Worm (Caenorhabditis elegans) whole organism, mixed stage, embryonic: ENCODE measurements around the gene F23H11.4.

Experiments used
- blmp-1 ChIP-seq: fragments of 150-350 bp; optimal IDR thresholded peaks from 2 replicates; lab custom pipeline; 2014; ENCODE audit warnings: missing biosample characterization, missing genetic modification characterization
- ceh-43 ChIP-seq: fragments of 200-800 bp; sonication (Bioruptor generic); optimal IDR thresholded peaks from 2 replicates; lab custom pipeline; 2018; ENCODE audit warnings: mild to moderate bottlenecking, missing genetic modification characterization, moderate library complexity, missing compliant biosample characterization
- elt-1 ChIP-seq: sonication (generic microtip); optimal IDR thresholded peaks from 2 replicates; lab custom pipeline; 2017; ENCODE audit warnings: missing genetic modification characterization, mild to moderate bottlenecking, missing compliant biosample characterization, antibody characterized with exemption, moderate library complexity, borderline replicate concordance; ENCODE audit not compliant: insufficient read depth
- elt-3 ChIP-seq: fragments of 150-350 bp; optimal IDR thresholded peaks from 2 replicates; lab custom pipeline; 2014; ENCODE audit warnings: missing biosample characterization, missing genetic modification characterization
- lin-13 ChIP-seq: fragments of 150-350 bp; optimal IDR thresholded peaks from 2 replicates; lab custom pipeline; 2014; ENCODE audit warnings: missing biosample characterization, missing genetic modification characterization
- lsy-2 ChIP-seq: fragments of 150-350 bp; optimal IDR thresholded peaks from 2 replicates; lab custom pipeline; 2014; ENCODE audit warnings: missing biosample characterization, missing genetic modification characterization
- mab-5 ChIP-seq: fragments of 150-350 bp; optimal IDR thresholded peaks from 2 replicates; lab custom pipeline; 2014; ENCODE audit warnings: missing biosample characterization, missing genetic modification characterization
- nhr-76 ChIP-seq: sonication (generic microtip); optimal IDR thresholded peaks from 2 replicates; lab custom pipeline; 2017; ENCODE audit warnings: missing biosample characterization, missing genetic modification characterization
- pha-4 ChIP-seq: fragments of 150-350 bp; optimal IDR thresholded peaks from 2 replicates; lab custom pipeline; 2018; ENCODE audit warnings: missing biosample characterization, missing genetic modification reagents, missing genetic modification characterization
- tbx-8 ChIP-seq: fragments of 200-800 bp; sonication (Bioruptor generic); optimal IDR thresholded peaks from 2 replicates; lab custom pipeline; 2018; ENCODE audit warnings: mild to moderate bottlenecking, missing genetic modification characterization, moderate library complexity, missing compliant biosample characterization
- unc-39 ChIP-seq: fragments of 150-350 bp; optimal IDR thresholded peaks from 2 replicates; lab custom pipeline; 2014; ENCODE audit warnings: missing biosample characterization, missing genetic modification characterization
- unc-62 ChIP-seq: fragments of 150-350 bp; optimal IDR thresholded peaks from 2 replicates; lab custom pipeline; 2014; ENCODE audit warnings: missing biosample characterization, missing genetic modification reagents, missing genetic modification characterization

DNA sequence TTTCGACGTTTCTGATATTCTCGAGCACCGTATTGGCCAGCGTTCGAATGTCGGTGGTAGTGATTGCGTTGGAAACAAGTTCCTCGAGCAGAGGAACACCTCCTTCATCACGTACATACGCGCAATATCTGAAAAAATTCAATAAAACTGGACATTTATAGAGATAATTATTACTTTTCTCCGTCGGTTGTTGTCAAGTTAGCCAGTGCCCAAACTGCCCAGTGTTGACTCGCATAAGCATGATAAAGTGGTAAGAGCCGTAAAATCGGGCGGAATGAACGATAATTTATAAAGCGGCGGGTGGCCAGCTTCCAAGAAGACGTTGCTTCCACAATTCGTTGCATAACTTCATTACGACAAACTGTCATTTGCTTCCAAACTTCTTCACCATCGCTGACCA, 23.7 kb downstream of the F23H11.4 start:
- TF ChIP-seq nhr-76 (tag; lab: Kevin White, UChicago) (no peak), pha-4 (tag; lab: Kevin White, UChicago) (no peak), unc-62 (no peak), ceh-43 (GFP tag; lab: Kevin White, UChicago) (no peak), mab-5 (no peak), unc-39 (tag; lab: Kevin White, UChicago) (no peak), elt-1 (tag; lab: Kevin White, UChicago) (no peak), lin-13 (tag; lab: Kevin White, UChicago) (no peak), lsy-2 (tag; lab: Kevin White, UChicago) (no peak), blmp-1 (tag; lab: Kevin White, UChicago) (no peak), elt-3 (tag; lab: Kevin White, UChicago) (no peak), tbx-8 (GFP tag; lab: Kevin White, UChicago) (no peak)
